Fruit fly (Drosophila melanogaster): ENCODE results near the gene Tengl2.
A peak's percentile ranks its signal among the peaks of the same experiment; 100 is the strongest.

DNA sequence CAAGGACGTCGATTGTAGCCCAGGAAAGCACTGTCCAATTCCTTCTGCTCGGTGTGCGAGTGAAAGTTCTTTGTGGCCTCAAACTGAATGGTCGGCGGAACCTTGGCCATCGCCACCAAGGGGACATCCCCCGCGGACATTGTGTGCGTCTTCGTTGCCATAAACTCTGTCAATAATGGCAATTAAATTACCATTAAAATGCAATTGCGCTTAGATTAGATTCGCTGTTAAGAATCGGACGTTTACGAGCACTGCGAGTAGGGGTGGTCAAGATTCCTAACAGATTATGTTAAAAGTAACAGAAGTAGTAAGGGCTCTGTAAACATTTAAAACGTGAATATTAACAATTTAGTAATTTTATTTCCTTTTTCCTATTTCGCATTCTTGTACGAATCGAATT, 23.1 kb downstream of the Tengl2 start, which contains the start of gene daed:
- TF ChIP-seq CG14711 (tag; optimal IDR thresholded peaks at IDR 0.05) (no peak), toe (GFP tag; optimal IDR thresholded peaks at IDR 0.05) (no peak), kay (GFP tag; ENCODE audit: borderline replicate concordance) (no peak), CG33017 (tag; optimal IDR thresholded peaks at IDR 0.05) (peak; percentile 70), CG11617 (GFP tag; optimal IDR thresholded peaks at IDR 0.05) (no peak), Hr96 (GFP tag; optimal IDR thresholded peaks at IDR 0.05) (no peak), CG7045 (GFP tag; optimal IDR thresholded peaks at IDR 0.05) (no peak), tj (GFP tag; optimal IDR thresholded peaks at IDR 0.05) (no peak), Crg-1 (GFP tag; optimal IDR thresholded peaks at IDR 0.05) (peak; percentile 18), CG7101 (tag; optimal IDR thresholded peaks at IDR 0.05) (peak; percentile 64)
